Fruit fly (Drosophila melanogaster): Measurements from ENCODE around the gene MFS3.
A peak's percentile ranks its signal among the peaks of the same experiment; 100 is the strongest.

dm6 chr2L:1128932-1129887 lies 13.8 kb upstream of the MFS3 start, which contains the start of the genes Pino and TBC1D23:
- TF ChIP-seq rn (GFP tag; IDR thresholded peaks at IDR 0.05) (0 out of 2 replicates have a peak, but pooled peaks have one; percentile 18), CG14655 (GFP tag; optimal IDR thresholded peaks at IDR 0.05) (peak; percentile 69), gl (tag; optimal IDR thresholded peaks at IDR 0.05) (no peak), CG34367 (tag; optimal IDR thresholded peaks at IDR 0.05) (peak; percentile 59), Pif1B (GFP tag; optimal IDR thresholded peaks at IDR 0.05) (peak; percentile 48), EcR (GFP tag; optimal IDR thresholded peaks at IDR 0.05) (no peak), CG32121 (GFP tag; IDR thresholded peaks at IDR 0.05) (peak; percentile 66), CG8159 (tag; optimal IDR thresholded peaks at IDR 0.05) (peak; percentile 72), Ets98B (GFP tag; IDR thresholded peaks at IDR 0.05) (peak; percentile 59), fd96Ca (GFP tag; IDR thresholded peaks at IDR 0.05) (peak; percentile 45; the same call in 1 of the 3 replicates), CG8301 (tag; optimal IDR thresholded peaks at IDR 0.05) (peak; percentile 58), CG10348 (GFP tag; IDR thresholded peaks at IDR 0.05) (no peak), CG4496 (GFP tag; IDR thresholded peaks at IDR 0.05) (peak; percentile 73), CG15710 (tag; optimal IDR thresholded peaks at IDR 0.05) (peak; percentile 69)

All from whole organism, pupa.